Worm (Caenorhabditis elegans) whole organism, L4 larva: ENCODE measurements around the gene F23G4.1.

ENCODE experiments used
- D1046.2 ChIP-seq: fragments of 200-800 bp; sonication (Bioruptor generic); IDR thresholded peaks from 2 replicates; pipeline ENCODE4 v1.3.6; 2022; ENCODE audit warnings: missing genetic modification characterization, missing compliant biosample characterization
- F10B5.3 ChIP-seq: sonication (generic microtip); optimal IDR thresholded peaks from 2 replicates; lab custom pipeline; 2016; ENCODE audit warnings: mild to moderate bottlenecking, missing genetic modification characterization, missing compliant biosample characterization
- F26F4.8 ChIP-seq: fragments of 200-800 bp; sonication (Bioruptor generic); conservative IDR thresholded peaks from 2 replicates; pipeline ENCODE4 v1.3.6; 2022; ENCODE audit warnings: missing genetic modification characterization, missing compliant biosample characterization
- T20F7.1 ChIP-seq: fragments of 200-800 bp; sonication (Bioruptor generic); optimal IDR thresholded peaks from 2 replicates; lab custom pipeline; 2018; ENCODE audit warnings: mild to moderate bottlenecking, missing genetic modification characterization, missing compliant biosample characterization
- T26A8.4 ChIP-seq: fragments of 200-800 bp; sonication (Bioruptor generic); IDR thresholded peaks from 2 replicates; pipeline ENCODE4 v1.3.6; 2022; ENCODE audit warnings: missing genetic modification characterization, missing compliant biosample characterization
- Y48G9A.11 ChIP-seq: fragments of 200-800 bp; sonication (Bioruptor generic); IDR thresholded peaks from 2 replicates; pipeline ENCODE4 v1.3.6; 2022; ENCODE audit warnings: missing genetic modification reagents, missing genetic modification characterization, missing compliant biosample characterization
- Y5F2A.4 ChIP-seq: fragments of 200-800 bp; sonication (Bioruptor generic); optimal IDR thresholded peaks from 2 replicates; lab custom pipeline; 2018; ENCODE audit warnings: mild to moderate bottlenecking, missing genetic modification characterization, missing compliant biosample characterization
- ZK337.2 ChIP-seq: fragments of 200-800 bp; sonication (Bioruptor generic); IDR thresholded peaks from 2 replicates; pipeline ENCODE4 v1.3.6; 2022; ENCODE audit warnings: missing genetic modification reagents, missing genetic modification characterization, missing compliant biosample characterization
- attf-4 ChIP-seq: sonication (generic microtip); optimal IDR thresholded peaks from 3 replicates; lab custom pipeline; 2017; ENCODE audit warnings: missing biosample characterization, missing genetic modification characterization
- ceh-28 ChIP-seq: fragments of 150-350 bp; optimal IDR thresholded peaks from 2 replicates; lab custom pipeline; 2014; ENCODE audit warnings: missing biosample characterization, missing genetic modification reagents, missing genetic modification characterization
- ceh-32 ChIP-seq: sonication (generic microtip); optimal IDR thresholded peaks from 2 replicates; lab custom pipeline; 2016; ENCODE audit warnings: mild to moderate bottlenecking, missing genetic modification characterization, missing compliant biosample characterization; ENCODE audit not compliant: poor library complexity
- ceh-82 ChIP-seq: sonication (generic microtip); optimal IDR thresholded peaks from 2 replicates; lab custom pipeline; 2017; ENCODE audit warnings: missing biosample characterization, missing genetic modification characterization
- ces-1 ChIP-seq: fragments of 150-350 bp; sonication (generic microtip); optimal IDR thresholded peaks from 4 replicates; lab custom pipeline; 2014; ENCODE audit warnings: missing biosample characterization, missing genetic modification reagents, missing genetic modification characterization
- cey-2 ChIP-seq: sonication (generic microtip); optimal IDR thresholded peaks from 3 replicates; lab custom pipeline; 2017; ENCODE audit warnings: missing genetic modification characterization, mild to moderate bottlenecking, missing compliant biosample characterization, antibody characterized with exemption, borderline replicate concordance; ENCODE audit not compliant: insufficient read depth
- daf-19 ChIP-seq: fragments of 200-800 bp; sonication (Bioruptor generic); conservative IDR thresholded peaks from 2 replicates; pipeline ENCODE4 v1.3.6; 2022; ENCODE audit warnings: missing genetic modification characterization, missing compliant biosample characterization
- daf-8 ChIP-seq: fragments of 200-800 bp; sonication (Bioruptor generic); IDR thresholded peaks from 2 replicates; pipeline ENCODE4 v1.3.6; 2022; ENCODE audit warnings: missing genetic modification characterization, missing compliant biosample characterization
- dve-1 ChIP-seq: sonication (generic microtip); optimal IDR thresholded peaks from 2 replicates; lab custom pipeline; 2017; ENCODE audit warnings: antibody characterized with exemption, mild to moderate bottlenecking, missing genetic modification characterization, missing compliant biosample characterization; ENCODE audit not compliant: insufficient read depth
- fkh-10 ChIP-seq: fragments of 150-350 bp; optimal IDR thresholded peaks from 2 replicates; lab custom pipeline; 2014; ENCODE audit warnings: missing biosample characterization, missing genetic modification reagents, missing genetic modification characterization
- gei-8 ChIP-seq: fragments of 200-800 bp; sonication (Bioruptor generic); optimal IDR thresholded peaks from 2 replicates; lab custom pipeline; 2018; ENCODE audit warnings: mild to moderate bottlenecking, missing genetic modification characterization, missing compliant biosample characterization
- hif-1 ChIP-seq, 2 experiments: sonication (generic microtip); optimal IDR thresholded peaks; 2 replicates each; lab custom pipeline; 2016 to 2017; ENCODE audit warnings: missing compliant biosample characterization in 2 of 2, missing genetic modification characterization in 2 of 2, missing genetic modification reagents in 2 of 2, missing genotype in 2 of 2, mild to moderate bottlenecking in 1 of 2
- hlh-11 ChIP-seq: fragments of 200-800 bp; sonication (Bioruptor generic); optimal IDR thresholded peaks from 2 replicates; lab custom pipeline; 2018; ENCODE audit warnings: mild to moderate bottlenecking, missing genetic modification characterization, missing compliant biosample characterization
- hlh-30 ChIP-seq: sonication (generic microtip); optimal IDR thresholded peaks from 2 replicates; lab custom pipeline; 2017; ENCODE audit warnings: antibody characterized with exemption, mild to moderate bottlenecking, missing genetic modification characterization, missing compliant biosample characterization; ENCODE audit not compliant: insufficient read depth
- hmg-1.1 ChIP-seq: fragments of 200-800 bp; sonication (Bioruptor generic); IDR thresholded peaks from 2 replicates; pipeline ENCODE4 v1.3.6; 2022; ENCODE audit warnings: missing genetic modification reagents, missing genetic modification characterization, missing compliant biosample characterization
- lin-1 ChIP-seq: fragments of 200-800 bp; sonication (Bioruptor generic); IDR thresholded peaks from 2 replicates; pipeline ENCODE4 v1.3.6; 2022; ENCODE audit warnings: missing genetic modification reagents, missing genetic modification characterization, missing compliant biosample characterization
- lin-38 ChIP-seq: fragments of 200-800 bp; sonication (Bioruptor generic); IDR thresholded peaks from 2 replicates; pipeline ENCODE4 v1.3.6; 2022; ENCODE audit warnings: missing genetic modification reagents, missing genetic modification characterization, missing compliant biosample characterization
- lin-39 ChIP-seq: fragments of 150-350 bp; optimal IDR thresholded peaks from 2 replicates; lab custom pipeline; 2014; ENCODE audit warnings: missing biosample characterization, missing genetic modification reagents, missing genetic modification characterization
- lsy-2 ChIP-seq, 2 experiments: fragments of 150-350 bp in 1 of 2; sonication (generic microtip) in 1 of 2; optimal IDR thresholded peaks; 2 replicates each; lab custom pipeline; 2014 to 2017; ENCODE audit warnings: missing biosample characterization in 2 of 2, missing genetic modification characterization in 2 of 2
- mdl-1 ChIP-seq, 2 experiments: fragments of 150-350 bp in 1 of 2; sonication (generic microtip) in 1 of 2; optimal IDR thresholded peaks; 2 replicates each; lab custom pipeline; 2014 to 2017; ENCODE audit warnings: missing biosample characterization in 2 of 2, missing genetic modification characterization in 2 of 2
- mes-2 ChIP-seq: sonication (generic microtip); optimal IDR thresholded peaks from 2 replicates; lab custom pipeline; 2016; ENCODE audit warnings: missing genotype, mild to moderate bottlenecking, missing genetic modification characterization, missing compliant biosample characterization; ENCODE audit not compliant: poor library complexity, severe bottlenecking
- mxl-2 ChIP-seq: fragments of 200-800 bp; sonication (Bioruptor generic); conservative IDR thresholded peaks from 2 replicates; pipeline ENCODE4 v1.3.6; 2022; ENCODE audit warnings: missing genetic modification reagents, missing genetic modification characterization, missing compliant biosample characterization
- mxl-3 ChIP-seq: fragments of 200-800 bp; sonication (Bioruptor generic); optimal IDR thresholded peaks from 2 replicates; lab custom pipeline; 2018; ENCODE audit warnings: mild to moderate bottlenecking, missing genetic modification characterization, missing compliant biosample characterization
- nhr-102 ChIP-seq: sonication (generic microtip); optimal IDR thresholded peaks from 2 replicates; lab custom pipeline; 2016; ENCODE audit warnings: mild to moderate bottlenecking, missing genetic modification characterization, moderate library complexity, missing compliant biosample characterization
- nhr-28 ChIP-seq: fragments of 150-350 bp; optimal IDR thresholded peaks from 2 replicates; lab custom pipeline; 2014; ENCODE audit warnings: missing biosample characterization, missing genetic modification characterization
- nhr-41 ChIP-seq: fragments of 200-800 bp; sonication (Bioruptor generic); IDR thresholded peaks from 2 replicates; pipeline ENCODE4 v1.3.6; 2022; ENCODE audit warnings: missing genetic modification reagents, missing genetic modification characterization, missing compliant biosample characterization
- nhr-42 ChIP-seq: fragments of 200-800 bp; sonication (Bioruptor generic); IDR thresholded peaks from 2 replicates; pipeline ENCODE4 v1.3.6; 2022; ENCODE audit warnings: missing genetic modification characterization, missing compliant biosample characterization
- nhr-48 ChIP-seq: sonication (generic microtip); optimal IDR thresholded peaks from 2 replicates; lab custom pipeline; 2016; ENCODE audit warnings: mild to moderate bottlenecking, missing genetic modification characterization, missing compliant biosample characterization
- nhr-76 ChIP-seq: fragments of 150-350 bp; optimal IDR thresholded peaks from 2 replicates; lab custom pipeline; 2014; ENCODE audit warnings: missing biosample characterization, missing genetic modification characterization
- nhr-77 ChIP-seq: fragments of 150-350 bp; optimal IDR thresholded peaks from 2 replicates; lab custom pipeline; 2014; ENCODE audit warnings: missing biosample characterization, missing genetic modification characterization
- pqm-1 ChIP-seq: sonication (generic microtip); optimal IDR thresholded peaks from 2 replicates; lab custom pipeline; 2017; ENCODE audit warnings: missing biosample characterization, missing genetic modification characterization
- snpc-4 ChIP-seq: fragments of 150-350 bp; optimal IDR thresholded peaks from 2 replicates; lab custom pipeline; 2014; ENCODE audit warnings: missing biosample characterization, missing genetic modification characterization
- spr-1 ChIP-seq: sonication (generic microtip); optimal IDR thresholded peaks from 2 replicates; lab custom pipeline; 2016; ENCODE audit warnings: mild to moderate bottlenecking, missing genetic modification characterization, missing compliant biosample characterization
- spr-3 ChIP-seq: fragments of 200-800 bp; sonication (Bioruptor generic); optimal IDR thresholded peaks from 2 replicates; lab custom pipeline; 2018; ENCODE audit warnings: mild to moderate bottlenecking, missing genetic modification characterization, missing compliant biosample characterization
- tag-97 ChIP-seq: fragments of 200-800 bp; sonication (Bioruptor generic); IDR thresholded peaks from 2 replicates; pipeline ENCODE4 v1.3.6; 2022; ENCODE audit warnings: missing genetic modification characterization, missing compliant biosample characterization
- tra-1 ChIP-seq: fragments of 200-800 bp; sonication (Bioruptor generic); IDR thresholded peaks from 2 replicates; pipeline ENCODE4 v1.3.6; 2022; ENCODE audit warnings: missing genetic modification reagents, missing genetic modification characterization, missing compliant biosample characterization
- unc-130 ChIP-seq: sonication (generic microtip); optimal IDR thresholded peaks from 2 replicates; lab custom pipeline; 2016; ENCODE audit warnings: missing genetic modification reagents, missing genetic modification characterization, missing compliant biosample characterization
- unc-39 ChIP-seq: sonication (generic microtip); optimal IDR thresholded peaks from 2 replicates; lab custom pipeline; 2017; ENCODE audit warnings: missing biosample characterization, missing genetic modification characterization
- vab-7 ChIP-seq: fragments of 200-800 bp; sonication (Bioruptor generic); IDR thresholded peaks from 2 replicates; pipeline ENCODE4 v1.3.6; 2022; ENCODE audit warnings: missing genetic modification reagents, missing genetic modification characterization, missing compliant biosample characterization
- zfp-3 ChIP-seq: fragments of 200-800 bp; sonication (Bioruptor generic); conservative IDR thresholded peaks from 2 replicates; pipeline ENCODE4 v1.3.6; 2022; ENCODE audit warnings: missing genetic modification reagents, missing genetic modification characterization, missing compliant biosample characterization
- ztf-7 ChIP-seq: fragments of 150-350 bp; optimal IDR thresholded peaks from 2 replicates; lab custom pipeline; 2014; ENCODE audit warnings: missing biosample characterization, missing genetic modification characterization

The F23G4.1 gene

DNA sequence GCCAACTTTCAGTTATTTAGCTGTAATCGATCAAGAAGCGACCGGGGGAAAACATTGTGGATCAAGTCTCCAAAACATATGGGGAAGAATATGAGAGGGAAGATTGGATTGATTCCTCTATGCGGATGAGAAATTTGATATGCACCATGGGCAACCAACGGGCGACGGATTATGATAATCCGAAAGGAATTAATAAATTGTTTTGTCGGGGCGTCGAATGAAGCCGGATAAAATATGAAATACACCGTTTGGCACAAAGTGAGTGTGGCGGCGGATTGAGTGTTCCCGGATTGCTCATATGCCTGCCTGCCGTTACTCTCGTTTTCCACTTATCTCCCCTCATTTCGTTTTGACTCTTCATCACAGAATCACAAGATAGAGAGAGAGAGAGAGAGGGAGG is 6.3 kb upstream of the F23G4.1 start:
- no peak for TF ChIP-seq mxl-2 (GFP tag; lab: Robert Waterston, UW)
- peak; percentile 26 for TF ChIP-seq lin-38 (GFP tag; lab: Robert Waterston, UW)
- TF ChIP-seq nhr-48 (tag; lab: Kevin White, UChicago), result no peak
- TF ChIP-seq hmg-1.1, result no peak
- no peak for TF ChIP-seq fkh-10 (GFP tag; lab: Kevin White, UChicago)
- no peak for TF ChIP-seq ZK337.2 (GFP tag; lab: Robert Waterston, UW)
- no peak for TF ChIP-seq vab-7 (GFP tag; lab: Robert Waterston, UW)
- TF ChIP-seq hlh-11 (tag; lab: Kevin White, UChicago), result peak; percentile 6
- no peak for TF ChIP-seq ceh-28 (tag; lab: Kevin White, UChicago)
- no peak for TF ChIP-seq hif-1 (tag; optimal IDR thresholded peaks at IDR 0.05; lab: Kevin White, UChicago)
- 0 out of 2 replicates have a peak, but pooled peaks have one; percentile 16 for TF ChIP-seq nhr-42 (GFP tag; lab: Robert Waterston, UW)
- TF ChIP-seq nhr-102 (tag; lab: Kevin White, UChicago), result peak; percentile 42
- TF ChIP-seq ceh-32 (tag; lab: Kevin White, UChicago), result no peak
- TF ChIP-seq tag-97, result no peak
- TF ChIP-seq T20F7.1 (GFP tag; lab: Kevin White, UChicago), result peak; percentile 34

DNA sequence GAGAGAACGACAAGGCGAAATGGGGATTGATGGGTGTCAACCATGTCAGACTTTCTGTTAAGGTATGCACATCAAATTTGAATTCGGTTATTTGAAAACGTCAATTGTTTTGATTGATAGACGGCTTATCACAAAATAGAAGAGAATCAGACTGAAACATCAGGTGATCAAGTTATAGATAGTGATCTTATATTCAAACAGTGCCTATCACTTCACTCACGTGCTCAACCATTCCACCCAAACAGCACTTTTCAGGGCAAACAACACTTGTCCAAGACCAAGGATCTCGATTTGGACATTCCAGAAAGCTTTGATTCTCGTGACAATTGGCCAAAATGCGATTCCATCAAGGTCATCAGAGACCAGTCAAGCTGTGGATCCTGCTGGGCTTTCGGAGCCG is 4.6 kb upstream of the F23G4.1 start:
- peak; percentile 50; the same call in 1 of the 2 replicates for TF ChIP-seq tra-1 (GFP tag; lab: Robert Waterston, UW)
- TF ChIP-seq ces-1 (GFP tag; lab: Kevin White, UChicago), result no peak
- TF ChIP-seq vab-7 (GFP tag; lab: Robert Waterston, UW), result no peak
- TF ChIP-seq snpc-4, result no peak
- peak; percentile 32 for TF ChIP-seq nhr-77
- no peak for TF ChIP-seq daf-8 (GFP tag; lab: Robert Waterston, UW)
- no peak for TF ChIP-seq nhr-41 (GFP tag; lab: Robert Waterston, UW)
- TF ChIP-seq unc-130 (GFP tag; lab: Kevin White, UChicago), result no peak
- TF ChIP-seq lin-1 (GFP tag; lab: Robert Waterston, UW), result peak; percentile 46; the same call in 1 of the 2 replicates
- no peak for TF ChIP-seq spr-1 (tag; lab: Kevin White, UChicago)
- no peak for TF ChIP-seq mxl-3 (GFP tag; lab: Kevin White, UChicago)
- TF ChIP-seq mes-2 (tag; lab: Kevin White, UChicago), result no peak
- no peak for TF ChIP-seq T26A8.4 (GFP tag; lab: Robert Waterston, UW)
- no peak for TF ChIP-seq nhr-76 (tag; lab: Kevin White, UChicago)
- TF ChIP-seq ceh-82 (tag; lab: Kevin White, UChicago), result no peak
- TF ChIP-seq attf-4, result no peak
- TF ChIP-seq lin-39 (tag; lab: Kevin White, UChicago), result no peak
- no peak for TF ChIP-seq nhr-102 (tag; lab: Kevin White, UChicago)
- no peak for TF ChIP-seq cey-2 (tag; lab: Kevin White, UChicago)
- no peak for TF ChIP-seq unc-39 (tag; lab: Kevin White, UChicago)
- no peak for TF ChIP-seq Y5F2A.4 (GFP tag; lab: Kevin White, UChicago)
- TF ChIP-seq lsy-2 (tag; optimal IDR thresholded peaks at IDR 0.05; lab: Kevin White, UChicago), result no peak
- TF ChIP-seq mdl-1 (tag; optimal IDR thresholded peaks at IDR 0.05; lab: Kevin White, UChicago), result peak in 1 of 2 experiments; percentile 10
- TF ChIP-seq gei-8, result no peak
- TF ChIP-seq pqm-1 (tag; lab: Kevin White, UChicago), result peak; percentile 24
- TF ChIP-seq fkh-10 (GFP tag; lab: Kevin White, UChicago), result no peak
- TF ChIP-seq dve-1, result peak; percentile 75
- TF ChIP-seq Y48G9A.11 (GFP tag; lab: Robert Waterston, UW), result no peak
- 0 out of 2 replicates have a peak, but pooled peaks have one; percentile 62 for TF ChIP-seq D1046.2
- TF ChIP-seq hlh-30 (tag; lab: Kevin White, UChicago), result peak; percentile 46
- TF ChIP-seq F26F4.8, result no peak
- TF ChIP-seq ztf-7, result no peak
- TF ChIP-seq spr-3, result no peak
- TF ChIP-seq nhr-28 (tag; lab: Kevin White, UChicago), result no peak
- no peak for TF ChIP-seq daf-19 (GFP tag; lab: Robert Waterston, UW)
- TF ChIP-seq F10B5.3 (tag; lab: Kevin White, UChicago), result no peak
- 0 out of 2 replicates have a peak, but pooled peaks have one; percentile 8 for TF ChIP-seq zfp-3 (GFP tag; lab: Robert Waterston, UW)
